Worm (Caenorhabditis elegans) whole organism, L3 larva: ENCODE measurements around the gene srbc-38.

Experiments
- ceh-16 ChIP-seq: sonication (generic microtip); optimal IDR thresholded peaks from 2 replicates; lab custom pipeline; 2017; ENCODE audit warnings: missing biosample characterization, missing genetic modification characterization
- nhr-12 ChIP-seq: fragments of 150-350 bp; optimal IDR thresholded peaks from 2 replicates; lab custom pipeline; 2014; ENCODE audit warnings: missing biosample characterization, missing genetic modification characterization
- skn-1 ChIP-seq: fragments of 150-350 bp; optimal IDR thresholded peaks from 2 replicates; lab custom pipeline; 2014; ENCODE audit warnings: missing biosample characterization, missing genetic modification characterization
- snpc-4 ChIP-seq: fragments of 150-350 bp; optimal IDR thresholded peaks from 2 replicates; lab custom pipeline; 2014; ENCODE audit warnings: missing biosample characterization, missing genetic modification characterization
- unc-39 ChIP-seq: sonication (generic microtip); optimal IDR thresholded peaks from 4 replicates; lab custom pipeline; 2017; ENCODE audit warnings: missing biosample characterization, missing genetic modification characterization

DNA sequence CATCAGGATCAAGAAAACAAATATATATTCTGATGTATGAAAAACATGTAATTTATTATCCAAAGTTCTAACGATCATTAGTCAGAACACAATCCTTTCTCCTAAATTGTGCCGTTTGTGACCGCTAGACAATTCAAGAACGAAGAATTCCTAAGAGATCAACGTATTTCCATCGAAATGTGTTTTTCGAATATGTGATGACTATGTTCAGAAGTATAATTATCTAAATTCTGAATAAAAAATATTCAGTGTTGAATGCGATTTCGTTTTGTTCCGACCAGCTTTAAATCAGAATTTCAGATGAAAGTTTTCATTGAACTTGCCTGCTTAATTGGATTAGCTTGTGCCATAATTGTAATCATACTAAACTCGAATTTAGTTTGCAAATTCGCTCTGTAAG is 4.8 kb upstream of the srbc-38 start, which contains the start of gene srbc-37:
- TF ChIP-seq unc-39 (tag; lab: Kevin White, UChicago) = no peak
- no peak for TF ChIP-seq nhr-12 (tag; lab: Kevin White, UChicago)
- TF ChIP-seq ceh-16 (tag; lab: Kevin White, UChicago) = no peak
- no peak for TF ChIP-seq skn-1
- TF ChIP-seq snpc-4 = no peak
